Worm (Caenorhabditis elegans) whole organism, dauer: ENCODE results near the gene srz-94.

Experiments used
- unc-62 ChIP-seq: sonication (generic microtip); optimal IDR thresholded peaks from 2 replicates; lab custom pipeline; 2017; ENCODE audit warnings: missing biosample characterization, missing genetic modification reagents, missing genetic modification characterization

Gene srz-94

DNA sequence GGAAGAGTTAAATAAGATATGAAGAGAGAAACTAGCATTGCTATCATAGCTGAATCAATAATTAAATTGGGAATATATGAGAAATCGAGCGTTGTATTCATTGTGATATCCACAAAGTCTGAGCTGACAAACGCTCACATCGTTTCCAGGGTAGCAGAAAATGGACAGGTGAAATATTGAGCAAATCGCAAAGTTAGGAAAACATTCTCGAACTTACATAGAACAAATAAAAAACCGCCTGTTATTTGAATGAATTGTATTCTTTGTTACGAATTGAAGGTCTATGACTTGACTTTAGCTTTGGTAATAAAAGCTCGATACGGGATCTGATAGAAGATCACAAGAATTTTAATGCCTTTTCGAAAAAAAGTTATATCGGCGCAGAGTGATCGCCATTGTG is at the start of gene srz-94:
srz-94 (minus strand) TSS at position 101 of the 400 bp plus-strand sequence.
- no peak for TF ChIP-seq unc-62 (GFP tag; lab: Kevin White, UChicago)

DNA sequence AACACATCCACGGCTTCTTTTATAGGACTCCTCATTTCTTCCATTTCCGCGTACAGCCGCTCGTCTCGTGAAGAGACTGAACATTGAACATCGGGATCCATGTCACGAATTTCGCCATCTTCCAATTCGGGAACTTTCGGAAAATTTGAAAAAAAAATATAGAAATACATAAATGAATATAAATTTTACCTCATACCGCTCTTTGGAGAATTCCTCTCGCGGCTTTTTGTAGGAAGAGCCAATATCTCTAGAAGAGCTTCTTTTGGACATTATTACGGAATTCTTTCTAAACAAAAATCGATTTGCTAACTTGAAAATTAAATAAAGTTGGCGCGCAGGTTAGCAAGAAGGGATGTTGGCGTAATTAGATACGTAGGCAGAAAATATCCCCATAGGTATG is 47.0 kb upstream of the srz-94 start, which contains the start of gene T05E12.9:
T05E12.9 (minus strand) TSS at position 101 of the 400 bp plus-strand sequence.
- TF ChIP-seq unc-62 (GFP tag; lab: Kevin White, UChicago), result no peak

DNA sequence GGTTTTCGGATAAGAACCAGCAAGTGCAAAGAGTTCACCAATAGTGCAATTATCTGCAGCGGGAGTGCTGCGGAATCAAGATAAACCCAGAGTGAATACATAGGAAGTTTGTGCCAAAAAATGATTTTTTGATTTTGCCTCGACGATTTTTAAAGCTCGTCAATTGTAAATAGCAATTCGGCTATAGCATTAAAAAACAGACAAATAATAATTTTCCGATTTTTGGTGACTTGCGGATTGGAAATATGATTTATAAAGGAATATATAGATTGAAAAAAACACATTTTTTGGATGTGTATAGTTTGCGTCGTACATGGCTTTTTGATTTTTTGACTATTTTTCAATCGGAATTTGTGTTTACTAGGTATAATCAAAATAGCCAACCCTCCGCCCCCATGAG is 44.0 kb upstream of the srz-94 start, which contains the start of gene srw-20:
srw-20 (minus strand) TSS at position 101 of the 400 bp plus-strand sequence.
- TF ChIP-seq unc-62 (GFP tag; lab: Kevin White, UChicago), result no peak

DNA sequence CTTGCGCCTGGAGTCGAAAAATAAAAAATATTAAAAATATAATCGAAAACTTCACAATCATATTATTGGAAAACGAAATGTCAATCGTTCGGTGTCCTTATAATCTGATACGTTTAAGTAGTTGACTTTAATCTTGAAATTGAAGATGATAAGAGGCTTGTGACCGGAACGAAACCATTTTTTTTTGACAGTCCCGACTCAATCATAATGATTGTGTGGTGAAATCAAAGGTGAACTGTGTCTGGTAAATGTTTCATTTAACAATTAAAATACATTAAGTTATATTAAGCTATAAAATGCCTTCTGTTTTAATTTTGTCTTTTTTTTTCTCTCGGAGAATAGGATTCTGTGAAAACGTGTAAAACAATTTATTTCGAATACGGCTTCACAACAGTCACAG is 42.1 kb upstream of the srz-94 start, which contains the start of gene T05E12.3:
T05E12.3 (minus strand) TSS at position 101 of the 400 bp plus-strand sequence.
- no peak for TF ChIP-seq unc-62 (GFP tag; lab: Kevin White, UChicago)

DNA sequence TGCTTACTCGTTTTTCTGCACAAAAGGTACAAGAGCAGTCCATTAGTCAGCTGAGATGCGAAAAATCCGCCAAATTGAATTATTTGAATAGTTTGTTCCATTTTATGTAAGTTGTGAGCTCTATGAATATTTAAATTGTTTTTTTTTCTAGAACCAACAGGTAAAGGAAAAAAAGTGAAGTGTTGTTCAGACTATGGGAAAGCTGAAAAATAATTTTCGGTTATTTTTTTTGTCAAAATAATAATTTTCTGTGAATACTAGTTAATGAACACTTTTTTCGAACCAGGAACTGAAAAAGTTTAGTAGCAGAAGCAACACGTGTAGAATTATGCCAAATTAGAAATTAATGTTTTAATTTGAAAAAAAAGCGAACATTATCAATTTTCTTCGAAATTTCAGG is 40.1 kb upstream of the srz-94 start, which contains the start of gene str-125:
str-125 (minus strand) TSS at position 101 of the 400 bp plus-strand sequence.
- no peak for TF ChIP-seq unc-62 (GFP tag; lab: Kevin White, UChicago)

DNA sequence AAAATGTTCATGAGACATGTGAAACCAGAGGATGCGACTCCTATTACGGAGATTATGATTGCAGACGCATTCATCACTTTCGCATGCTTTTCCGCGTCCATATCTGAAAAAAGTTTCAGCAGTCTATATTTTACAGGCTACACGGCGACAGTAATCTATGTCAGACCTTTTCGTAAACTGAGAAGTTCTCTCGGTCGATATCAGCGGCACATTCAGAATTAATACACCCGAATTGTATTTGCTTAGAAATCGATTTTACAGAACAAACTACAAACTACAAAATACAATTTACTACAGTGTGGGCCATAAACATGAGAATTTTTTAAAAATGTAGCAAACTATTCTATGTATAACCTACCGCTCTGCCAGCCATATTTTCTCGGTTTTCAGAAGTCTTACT is 35.8 kb upstream of the srz-94 start, which contains the start of gene srbc-14:
srbc-14 (minus strand) TSS at position 101 of the 400 bp plus-strand sequence.
- TF ChIP-seq unc-62 (GFP tag; lab: Kevin White, UChicago), result no peak

DNA sequence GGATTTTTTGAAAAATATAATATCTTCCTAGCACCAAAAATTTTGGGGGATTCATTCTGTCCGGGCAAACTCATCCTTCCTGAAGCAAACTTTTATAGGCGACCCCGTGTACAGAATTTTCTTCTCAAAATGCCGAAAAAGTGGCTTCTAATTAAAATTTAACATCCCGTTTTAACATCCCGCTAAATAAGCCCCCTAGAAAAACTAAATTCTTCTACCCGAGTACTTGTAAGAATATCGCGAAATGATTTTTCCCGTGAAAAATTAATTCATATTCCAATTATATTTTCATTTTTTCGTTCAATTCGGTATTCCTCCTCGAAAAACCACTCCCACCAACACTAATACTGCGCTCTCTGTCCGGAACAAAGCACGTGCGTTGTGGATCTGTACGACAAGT is 33.1 kb upstream of the srz-94 start, which contains the start of gene T05E12.8:
T05E12.8 (plus strand) TSS at position 301 of the 400 bp plus-strand sequence.
- TF ChIP-seq unc-62 (GFP tag; lab: Kevin White, UChicago), result no peak

DNA sequence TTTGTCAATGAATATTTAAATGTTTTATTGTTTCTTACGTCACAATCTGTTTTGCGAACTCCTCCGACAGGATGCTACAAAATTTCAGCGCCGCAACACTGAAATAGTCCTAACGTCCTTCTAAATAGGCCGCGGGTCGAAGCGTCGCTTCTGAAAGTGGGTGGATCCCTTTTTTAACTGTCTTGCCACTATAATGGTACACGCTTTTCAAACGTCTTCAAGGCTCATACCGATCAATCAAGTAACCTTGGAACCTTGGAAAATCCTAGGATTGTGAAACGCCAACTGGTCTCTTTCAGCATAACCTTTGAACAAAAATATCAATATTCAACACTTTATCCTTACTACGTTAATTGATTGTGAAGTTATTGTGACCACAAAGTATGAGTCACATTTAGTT is 30.9 kb upstream of the srz-94 start:
- TF ChIP-seq unc-62 (GFP tag; lab: Kevin White, UChicago), result no peak

DNA sequence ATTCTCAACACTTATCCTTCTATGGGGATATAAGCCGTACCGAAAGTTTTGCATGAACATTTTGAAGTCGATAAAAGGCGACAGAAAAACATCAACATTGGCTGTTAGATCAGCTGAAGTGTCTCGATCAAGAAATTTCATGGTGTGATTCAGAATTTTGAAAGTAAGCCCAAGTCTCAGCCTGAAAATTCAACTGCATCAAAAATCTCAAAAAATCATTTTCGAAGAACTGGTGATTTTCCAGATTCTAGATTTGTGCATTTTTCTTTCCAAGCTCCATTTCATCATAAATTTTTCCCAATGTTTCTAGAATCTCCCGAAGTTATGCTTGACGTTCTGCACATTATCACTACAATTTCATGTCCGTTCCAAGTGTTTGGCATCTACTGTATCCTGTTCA is 28.9 kb upstream of the srz-94 start, which contains the start of gene srh-255:
srh-255 (plus strand) TSS at position 301 of the 400 bp plus-strand sequence.
- TF ChIP-seq unc-62 (GFP tag; lab: Kevin White, UChicago), result no peak

DNA sequence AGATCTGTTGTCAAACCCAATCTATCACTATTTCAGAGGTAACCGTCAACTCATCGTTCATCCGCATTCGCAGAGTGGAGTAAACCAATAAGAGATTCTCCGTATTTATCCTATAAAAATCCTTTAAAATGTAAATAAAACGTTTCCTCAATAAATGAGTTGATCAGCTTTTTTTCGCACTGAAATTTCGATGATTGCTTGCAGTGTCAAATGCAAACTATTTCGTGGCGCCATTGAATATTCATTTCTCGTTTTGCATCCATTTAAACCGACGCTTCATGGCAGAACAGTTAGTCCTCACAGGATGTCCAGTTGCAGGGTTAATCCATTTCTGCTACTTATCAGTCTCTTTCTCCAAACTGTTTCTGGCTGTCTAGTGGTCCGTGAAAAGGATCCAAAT is 25.8 kb upstream of the srz-94 start, which contains the start of gene F28B1.9:
F28B1.9 (plus strand) TSS at position 301 of the 400 bp plus-strand sequence.
- TF ChIP-seq unc-62 (GFP tag; lab: Kevin White, UChicago), result no peak

DNA sequence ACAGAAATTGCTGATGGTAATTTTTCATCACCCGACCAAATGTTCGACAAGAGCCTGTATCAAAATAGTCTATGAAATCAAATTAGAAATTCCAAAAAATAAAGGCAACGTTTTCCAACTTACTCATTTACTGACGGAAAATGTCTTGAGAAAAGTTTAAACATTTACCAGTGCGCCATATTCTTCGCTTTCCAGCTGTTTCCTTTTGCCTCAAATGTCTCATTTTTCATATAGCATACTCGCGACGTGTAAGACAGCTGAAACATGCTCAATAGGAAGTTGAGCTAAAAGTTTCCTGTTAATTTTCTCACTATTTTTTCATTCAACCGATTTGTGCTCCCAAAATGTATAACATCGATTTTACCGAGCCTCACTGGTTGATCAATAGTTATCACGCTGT is 24.2 kb upstream of the srz-94 start, which contains the start of gene sri-66:
sri-66 (plus strand) TSS at position 301 of the 400 bp plus-strand sequence.
- TF ChIP-seq unc-62 (GFP tag; lab: Kevin White, UChicago), result no peak

DNA sequence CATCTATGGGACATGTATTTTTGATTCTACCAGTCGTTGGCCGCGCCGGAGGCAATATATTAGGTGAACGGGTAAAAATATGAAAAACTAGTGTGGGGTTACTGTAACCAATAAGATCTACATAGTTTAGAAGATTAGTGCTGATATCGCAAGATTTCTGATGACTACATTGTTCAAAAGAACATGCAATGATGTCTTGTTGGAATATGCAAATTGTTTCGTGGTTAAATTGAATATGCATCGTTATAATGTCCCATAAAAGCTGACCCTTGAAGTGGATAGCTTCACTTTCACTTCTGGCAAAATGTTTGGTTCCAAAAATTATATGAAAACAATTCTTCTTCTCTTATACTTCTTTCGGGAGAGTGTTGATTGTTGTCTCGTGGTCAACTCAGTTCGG is 8.8 kb upstream of the srz-94 start, which contains the start of gene F28B1.2:
F28B1.2 (plus strand) TSS at position 301 of the 400 bp plus-strand sequence.
- TF ChIP-seq unc-62 (GFP tag; lab: Kevin White, UChicago), result no peak

DNA sequence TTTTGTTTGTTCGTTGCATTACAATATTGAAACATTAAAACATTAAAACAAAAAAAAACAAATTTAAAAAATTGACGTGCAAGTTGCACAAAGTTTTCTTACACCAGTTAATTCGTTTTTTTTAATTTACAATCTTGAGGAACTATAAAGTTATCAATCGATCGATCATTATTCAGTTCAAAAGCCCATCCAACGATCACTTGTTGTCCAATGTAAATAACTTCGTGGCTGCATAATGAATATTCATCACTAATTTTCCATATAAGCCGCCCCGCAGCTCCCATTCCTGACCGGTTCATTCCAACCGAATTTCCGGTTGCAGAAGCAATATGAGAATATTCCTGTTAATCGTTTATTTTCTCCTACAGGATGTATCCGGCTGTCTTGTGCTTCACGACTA is 6.5 kb upstream of the srz-94 start, which contains the start of gene hpo-33:
hpo-33 (plus strand) TSS at position 301 of the 400 bp plus-strand sequence.
- no peak for TF ChIP-seq unc-62 (GFP tag; lab: Kevin White, UChicago)

DNA sequence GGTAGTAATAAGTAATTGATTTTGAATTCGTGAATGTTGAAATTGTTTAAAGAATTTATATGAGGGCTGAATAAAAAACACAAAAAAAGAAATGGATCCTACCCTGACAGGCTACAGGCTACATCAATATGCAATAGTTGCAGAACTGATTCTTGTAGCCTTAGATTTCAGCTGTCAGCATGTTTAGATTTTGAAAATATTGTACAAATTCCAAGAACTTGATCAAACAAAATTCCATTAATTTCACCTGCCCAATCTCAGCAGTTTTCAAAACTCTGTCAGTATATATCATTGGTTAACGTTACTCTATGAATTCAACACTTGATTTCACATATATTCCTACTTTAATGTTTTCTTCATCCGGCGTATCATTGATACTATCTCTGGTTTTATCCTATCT is 5.3 kb downstream of the srz-94 start:
- TF ChIP-seq unc-62 (GFP tag; lab: Kevin White, UChicago), result no peak

DNA sequence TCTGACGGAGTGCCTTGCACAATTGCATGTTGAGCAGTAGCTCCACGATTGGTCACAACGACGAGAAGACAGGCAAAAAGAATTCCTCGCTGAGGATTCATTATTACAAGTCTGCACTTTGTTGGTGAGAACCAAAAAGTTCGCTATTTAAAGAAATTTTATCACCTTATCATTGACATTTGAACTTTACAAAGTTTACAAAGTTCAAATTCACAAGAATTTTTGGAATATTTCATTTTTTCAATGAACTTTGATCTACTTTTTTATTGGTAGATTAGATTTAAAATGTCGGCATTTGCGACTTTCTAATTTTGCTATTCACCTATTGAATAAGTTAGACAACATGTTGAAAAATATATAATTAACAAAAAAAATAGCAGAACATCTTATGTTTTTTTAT is 9.5 kb downstream of the srz-94 start, which contains the start of gene F49H6.15:
F49H6.15 (minus strand) TSS at position 101 of the 400 bp plus-strand sequence.
- no peak for TF ChIP-seq unc-62 (GFP tag; lab: Kevin White, UChicago)

DNA sequence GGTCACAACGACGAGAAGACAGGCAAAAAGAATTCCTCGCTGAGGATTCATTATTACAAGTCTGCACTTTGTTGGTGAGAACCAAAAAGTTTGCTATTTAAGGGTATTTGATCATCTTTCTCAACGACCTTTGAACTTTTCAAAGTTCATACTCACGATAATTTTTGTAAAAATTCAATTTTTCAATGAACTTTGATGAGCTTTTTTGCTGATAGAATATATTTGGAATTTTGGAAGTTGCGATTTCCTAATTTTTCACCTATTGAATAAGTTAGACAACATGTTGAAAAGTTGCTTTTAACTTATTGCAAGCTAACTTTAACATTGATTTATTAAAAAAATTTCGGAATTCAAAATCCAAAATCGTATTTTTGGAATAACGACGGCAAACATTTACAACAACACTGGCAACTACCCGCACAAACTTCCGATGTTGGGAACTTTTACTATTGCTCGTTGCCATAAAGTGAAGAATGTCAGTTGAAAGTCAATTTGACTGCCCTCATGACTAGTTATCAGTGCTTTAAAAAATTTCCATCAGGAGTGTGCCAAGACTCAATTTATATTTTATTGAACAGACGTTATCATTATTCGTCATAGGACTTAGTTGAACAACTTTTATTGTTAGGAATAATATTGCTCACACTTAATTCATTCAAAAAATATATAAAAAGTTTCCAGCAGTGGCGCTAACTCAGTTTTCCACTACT is 13.0 kb downstream of the srz-94 start, which contains the start of the genes F49H6.8 and F49H6.5:
F49H6.8 (minus strand) TSS at position 51 of the 710 bp plus-strand sequence.
F49H6.5 (plus strand) TSS at position 629 of the 710 bp plus-strand sequence.
- no peak for TF ChIP-seq unc-62 (GFP tag; lab: Kevin White, UChicago)
